Fruit fly (Drosophila melanogaster) whole organism, wandering third instar larva: ENCODE data around the gene CG32026.

ENCODE experiments used
- Abd-B ChIP-seq: fragments of >200 bp; optimal IDR thresholded peaks from 2 replicates; lab custom pipeline; 2017; ENCODE audit warnings: missing biosample characterization, missing genetic modification characterization
- HLH106 ChIP-seq: fragments of 200-800 bp; optimal IDR thresholded peaks from 3 replicates; lab custom pipeline; 2019; ENCODE audit warnings: missing biosample characterization, mild to moderate bottlenecking, missing genetic modification characterization, moderate library complexity
- Hr78 ChIP-seq: fragments of >200 bp; optimal IDR thresholded peaks from 2 replicates; lab custom pipeline; 2017; ENCODE audit warnings: missing biosample characterization, missing genetic modification characterization
- Hr83 ChIP-seq: fragments of 200-300 bp; sonication (Bioruptor generic); optimal IDR thresholded peaks from 2 replicates; lab custom pipeline; 2016; ENCODE audit warnings: missing biosample characterization, mild to moderate bottlenecking, missing genetic modification characterization, moderate library complexity; ENCODE audit not compliant: poor library complexity, severe bottlenecking
- OdsH ChIP-seq: fragments of 200-800 bp; sonication (Bioruptor generic); optimal IDR thresholded peaks from 2 replicates; lab custom pipeline; 2016; ENCODE audit warnings: missing biosample characterization, mild to moderate bottlenecking, missing genetic modification characterization
- Sp1 ChIP-seq: fragments of 200-800 bp; sonication (Bioruptor generic); optimal IDR thresholded peaks from 3 replicates; lab custom pipeline; 2019; ENCODE audit warnings: missing biosample characterization, mild to moderate bottlenecking, missing genetic modification characterization, moderate library complexity
- Vsx2 ChIP-seq: fragments of 200-300, 225-300 bp; sonication (Bioruptor generic); optimal IDR thresholded peaks from 2 replicates; lab custom pipeline; 2018; ENCODE audit warnings: missing biosample characterization, missing genetic modification characterization; ENCODE audit not compliant: partially characterized antibody
- ey ChIP-seq: fragments of 200-800 bp; sonication (Bioruptor generic); optimal IDR thresholded peaks from 2 replicates; lab custom pipeline; 2016; ENCODE audit warnings: missing biosample characterization, missing genetic modification characterization
- psq ChIP-seq: fragments of 200-800 bp; sonication (Bioruptor generic); optimal IDR thresholded peaks from 3 replicates; lab custom pipeline; 2017; ENCODE audit warnings: missing biosample characterization, mild to moderate bottlenecking, missing genetic modification characterization, moderate library complexity
- rgr ChIP-seq: fragments of 200-800 bp; sonication (Bioruptor generic); optimal IDR thresholded peaks from 3 replicates; lab custom pipeline; 2016; ENCODE audit warnings: missing biosample characterization, mild to moderate bottlenecking, missing genetic modification characterization

dm6 chr3L:8822881-8823435 lies 13.3 kb upstream of the CG32026 start:
- TF ChIP-seq Hr78: no peak
- no peak for TF ChIP-seq OdsH (GFP tag; lab: Kevin White, UChicago)
- TF ChIP-seq rgr (GFP tag; lab: Kevin White, UChicago): no peak
- TF ChIP-seq psq (GFP tag; lab: Kevin White, UChicago): no peak
- TF ChIP-seq ey (GFP tag; lab: Kevin White, UChicago): no peak
- TF ChIP-seq Abd-B (GFP tag; lab: Kevin White, UChicago): no peak
- TF ChIP-seq Hr83: no peak
- TF ChIP-seq HLH106 (tag; lab: Kevin White, UChicago): no peak
- TF ChIP-seq Vsx2 (GFP tag; lab: Kevin White, UChicago): no peak
- no peak for TF ChIP-seq Sp1 (GFP tag; lab: Kevin White, UChicago)
